Worm (Caenorhabditis elegans) whole organism, L3 larva: ENCODE measurements around the gene C30F2.4.

Experiments used
- R02D3.7 ChIP-seq: fragments of 150-350 bp; optimal IDR thresholded peaks from 2 replicates; lab custom pipeline; 2014; ENCODE audit warnings: missing biosample characterization, missing genetic modification characterization
- ZK546.5 ChIP-seq: sonication (generic microtip); optimal IDR thresholded peaks from 2 replicates; lab custom pipeline; 2017; ENCODE audit warnings: missing biosample characterization, missing genetic modification characterization
- aly-2 ChIP-seq: fragments of 150-350 bp; optimal IDR thresholded peaks from 2 replicates; lab custom pipeline; 2014; ENCODE audit warnings: missing biosample characterization, missing genetic modification characterization
- ama-1 ChIP-seq: fragments of 150-350 bp; optimal IDR thresholded peaks from 2 replicates; lab custom pipeline; 2018
- ceh-16 ChIP-seq: sonication (generic microtip); optimal IDR thresholded peaks from 2 replicates; lab custom pipeline; 2017; ENCODE audit warnings: missing biosample characterization, missing genetic modification characterization
- ceh-28 ChIP-seq: fragments of 150-350 bp; optimal IDR thresholded peaks from 2 replicates; lab custom pipeline; 2014; ENCODE audit warnings: missing biosample characterization, missing genetic modification reagents, missing genetic modification characterization
- ceh-82 ChIP-seq: fragments of 150-350 bp; optimal IDR thresholded peaks from 2 replicates; lab custom pipeline; 2014; ENCODE audit warnings: missing biosample characterization, missing genetic modification characterization
- daf-12 ChIP-seq: fragments of 150-350 bp; optimal IDR thresholded peaks from 2 replicates; lab custom pipeline; 2014; ENCODE audit warnings: missing biosample characterization, missing genetic modification reagents, missing genetic modification characterization
- egl-27 ChIP-seq: sonication (generic microtip); optimal IDR thresholded peaks from 4 replicates; lab custom pipeline; 2017; ENCODE audit warnings: missing biosample characterization, missing genetic modification reagents, missing genetic modification characterization
- egl-5 ChIP-seq: fragments of 150-350 bp; optimal IDR thresholded peaks from 2 replicates; lab custom pipeline; 2017; ENCODE audit warnings: missing biosample characterization, missing genetic modification reagents, missing genetic modification characterization, inconsistent platforms
- elt-1 ChIP-seq: fragments of 150-350 bp; optimal IDR thresholded peaks from 2 replicates; lab custom pipeline; 2014; ENCODE audit warnings: missing biosample characterization, missing genetic modification characterization
- elt-3 ChIP-seq, 3 experiments: fragments of 150-350 bp in 1 of 3; sonication (generic microtip) in 2 of 3; optimal IDR thresholded peaks; 2 replicates in 2 of 3; 4 replicates in 1 of 3; lab custom pipeline; 2014 to 2017; ENCODE audit warnings: missing biosample characterization in 3 of 3, missing genetic modification characterization in 3 of 3
- eor-1 ChIP-seq, 2 experiments: fragments of 150-350 bp; optimal IDR thresholded peaks; 2 replicates each; lab custom pipeline; 2014 to 2018; ENCODE audit warnings: missing biosample characterization in 2 of 2, missing genetic modification characterization in 2 of 2
- fkh-10 ChIP-seq: sonication (generic microtip); optimal IDR thresholded peaks from 2 replicates; lab custom pipeline; 2017; ENCODE audit warnings: missing biosample characterization, missing genetic modification reagents, missing genetic modification characterization
- fkh-2 ChIP-seq: fragments of 150-350 bp; optimal IDR thresholded peaks from 2 replicates; lab custom pipeline; 2014; ENCODE audit warnings: missing biosample characterization, missing genetic modification reagents, missing genetic modification characterization
- fos-1 ChIP-seq: fragments of 150-350 bp; optimal IDR thresholded peaks from 2 replicates; lab custom pipeline; 2014; ENCODE audit warnings: missing biosample characterization, missing genetic modification characterization
- hmg-11 ChIP-seq: sonication (generic microtip); optimal IDR thresholded peaks from 2 replicates; lab custom pipeline; 2016; ENCODE audit warnings: missing genetic modification characterization, missing compliant biosample characterization
- jun-1 ChIP-seq: fragments of 150-350 bp; optimal IDR thresholded peaks from 2 replicates; lab custom pipeline; 2014; ENCODE audit warnings: missing biosample characterization, missing genetic modification reagents, missing genetic modification characterization
- lin-15B ChIP-seq: fragments of 150-350 bp; optimal IDR thresholded peaks from 2 replicates; lab custom pipeline; 2014; ENCODE audit warnings: missing biosample characterization, missing genetic modification characterization
- mdl-1 ChIP-seq: fragments of 150-350 bp; optimal IDR thresholded peaks from 2 replicates; lab custom pipeline; 2014; ENCODE audit warnings: missing biosample characterization, missing genetic modification characterization
- mml-1 ChIP-seq: fragments of 150-350 bp; sonication (generic microtip); optimal IDR thresholded peaks from 3 replicates; lab custom pipeline; 2014; ENCODE audit warnings: missing biosample characterization, missing genetic modification characterization
- nhr-23 ChIP-seq: fragments of 150-350 bp; optimal IDR thresholded peaks from 2 replicates; lab custom pipeline; 2014; ENCODE audit warnings: missing biosample characterization, missing genetic modification reagents, missing genetic modification characterization
- nhr-25 ChIP-seq: sonication (generic microtip); optimal IDR thresholded peaks from 2 replicates; lab custom pipeline; 2017; ENCODE audit warnings: missing biosample characterization, missing genetic modification characterization
- nhr-28 ChIP-seq: fragments of 150-350 bp; optimal IDR thresholded peaks from 2 replicates; lab custom pipeline; 2014; ENCODE audit warnings: missing biosample characterization, missing genetic modification characterization
- nhr-43 ChIP-seq: sonication (generic microtip); optimal IDR thresholded peaks from 2 replicates; lab custom pipeline; 2016; ENCODE audit warnings: mild to moderate bottlenecking, missing genetic modification characterization, missing compliant biosample characterization; ENCODE audit not compliant: poor library complexity, severe bottlenecking
- nhr-67 ChIP-seq: fragments of 150-350 bp; optimal IDR thresholded peaks from 2 replicates; lab custom pipeline; 2014; ENCODE audit warnings: missing biosample characterization, missing genetic modification characterization
- nhr-76 ChIP-seq: fragments of 150-350 bp; sonication (generic microtip); optimal IDR thresholded peaks from 5 replicates; lab custom pipeline; 2014; ENCODE audit warnings: missing biosample characterization, missing genetic modification characterization
- nhr-77 ChIP-seq: fragments of 150-350 bp; optimal IDR thresholded peaks from 2 replicates; lab custom pipeline; 2014; ENCODE audit warnings: missing biosample characterization, missing genetic modification characterization
- pha-4 ChIP-seq: fragments of 150-350 bp; optimal IDR thresholded peaks from 2 replicates; lab custom pipeline; 2014; ENCODE audit warnings: missing biosample characterization, missing genetic modification reagents, missing genetic modification characterization
- pqm-1 ChIP-seq: fragments of 150-350 bp; optimal IDR thresholded peaks from 2 replicates; lab custom pipeline; 2017; ENCODE audit warnings: missing biosample characterization, missing genetic modification characterization, inconsistent platforms
- sea-2 ChIP-seq: fragments of 150-350 bp; sonication (generic microtip); optimal IDR thresholded peaks from 4 replicates; lab custom pipeline; 2014; ENCODE audit warnings: missing biosample characterization, missing genetic modification reagents, missing genetic modification characterization
- skn-1 ChIP-seq: fragments of 150-350 bp; optimal IDR thresholded peaks from 2 replicates; lab custom pipeline; 2014; ENCODE audit warnings: missing biosample characterization, missing genetic modification characterization
- tbx-2 ChIP-seq: sonication (generic microtip); optimal IDR thresholded peaks from 2 replicates; lab custom pipeline; 2016; ENCODE audit warnings: mild to moderate bottlenecking, missing genetic modification characterization, missing compliant biosample characterization
- unc-39 ChIP-seq: sonication (generic microtip); optimal IDR thresholded peaks from 4 replicates; lab custom pipeline; 2017; ENCODE audit warnings: missing biosample characterization, missing genetic modification characterization
- unc-62 ChIP-seq: fragments of 150-350 bp; sonication (generic microtip); optimal IDR thresholded peaks from 4 replicates; lab custom pipeline; 2014; ENCODE audit warnings: missing biosample characterization, missing genetic modification reagents, missing genetic modification characterization
- zag-1 ChIP-seq: fragments of 150-350 bp; optimal IDR thresholded peaks from 2 replicates; lab custom pipeline; 2014; ENCODE audit warnings: missing biosample characterization, missing genetic modification characterization
- ztf-11 ChIP-seq: fragments of 150-350 bp; optimal IDR thresholded peaks from 2 replicates; lab custom pipeline; 2014; ENCODE audit warnings: missing biosample characterization, missing genetic modification characterization

C30F2.4 gene

ce11 chrX:16076470-16076869, at the start of gene C30F2.4:
TSS of gene C30F2.4 (minus strand) at chrX:16076570.
- TF ChIP-seq R02D3.7, result no peak
- TF ChIP-seq unc-62, result no peak

ce11 chrX:16124794-16125193, 48.4 kb upstream of the C30F2.4 start:
- no peak for TF ChIP-seq nhr-25 (tag; lab: Kevin White, UChicago)
- no peak for TF ChIP-seq zag-1
- no peak for TF ChIP-seq eor-1 (tag; optimal IDR thresholded peaks at IDR 0.05; lab: Kevin White, UChicago)
- TF ChIP-seq mml-1, result no peak
- no peak for TF ChIP-seq ama-1
- no peak for TF ChIP-seq lin-15B (tag; lab: Kevin White, UChicago)
- no peak for TF ChIP-seq fos-1 (tag; lab: Kevin White, UChicago)
- TF ChIP-seq skn-1 (tag; lab: Kevin White, UChicago), result no peak
- TF ChIP-seq egl-27 (tag; lab: Kevin White, UChicago), result no peak
- TF ChIP-seq ZK546.5 (tag; lab: Kevin White, UChicago), result no peak
- TF ChIP-seq unc-39, result no peak
- no peak for TF ChIP-seq daf-12 (tag; lab: Kevin White, UChicago)
- TF ChIP-seq pha-4 (tag; lab: Kevin White, UChicago), result no peak
- TF ChIP-seq pqm-1 (tag; lab: Kevin White, UChicago), result no peak
- TF ChIP-seq elt-3 (tag; optimal IDR thresholded peaks at IDR 0.05; lab: Kevin White, UChicago), result no peak
- no peak for TF ChIP-seq hmg-11 (tag; lab: Kevin White, UChicago)
- TF ChIP-seq unc-62, result no peak
- TF ChIP-seq nhr-23 (tag; lab: Kevin White, UChicago), result no peak

ce11 chrX:16124290-16124689, 47.9 kb upstream of the C30F2.4 start:
- TF ChIP-seq ama-1 (no peak), tbx-2 (tag; lab: Kevin White, UChicago) (no peak), sea-2 (GFP tag; lab: Kevin White, UChicago) (no peak), lin-15B (tag; lab: Kevin White, UChicago) (no peak), mml-1 (no peak), ceh-28 (tag; lab: Kevin White, UChicago) (no peak), hmg-11 (tag; lab: Kevin White, UChicago) (no peak)

ce11 chrX:16122628-16123027, 46.3 kb upstream of the C30F2.4 start:
- TF ChIP-seq nhr-76 (tag; lab: Kevin White, UChicago) (no peak), eor-1 (tag; optimal IDR thresholded peaks at IDR 0.05; lab: Kevin White, UChicago) (no peak)

- no peak for TF ChIP-seq ceh-82
- no peak for TF ChIP-seq unc-62
- no peak for TF ChIP-seq nhr-76 (tag; lab: Kevin White, UChicago)
- no peak for TF ChIP-seq mdl-1 (tag; lab: Kevin White, UChicago)
- TF ChIP-seq skn-1 (tag; lab: Kevin White, UChicago), result no peak
- TF ChIP-seq ceh-16, result no peak
- no peak for TF ChIP-seq elt-1 (tag; lab: Kevin White, UChicago)
- TF ChIP-seq nhr-43 (tag; lab: Kevin White, UChicago), result no peak
- TF ChIP-seq egl-5 (tag; lab: Kevin White, UChicago), result no peak
- TF ChIP-seq lin-15B (tag; lab: Kevin White, UChicago), result no peak
- no peak for TF ChIP-seq fkh-2
- no peak for TF ChIP-seq ZK546.5 (tag; lab: Kevin White, UChicago)
- no peak for TF ChIP-seq hmg-11 (tag; lab: Kevin White, UChicago)
- TF ChIP-seq nhr-77 (tag; lab: Kevin White, UChicago), result no peak
- TF ChIP-seq fkh-10 (GFP tag; lab: Kevin White, UChicago), result no peak
- TF ChIP-seq nhr-25 (tag; lab: Kevin White, UChicago), result no peak
- TF ChIP-seq aly-2 (tag; lab: Kevin White, UChicago), result no peak
- no peak for TF ChIP-seq ama-1
These were observed 41.2 kb upstream of the C30F2.4 start for ce11 chrX:16117618-16118017.

- TF ChIP-seq nhr-67 (tag; lab: Kevin White, UChicago) (no peak), eor-1 (tag; optimal IDR thresholded peaks at IDR 0.05; lab: Kevin White, UChicago) (no peak), nhr-43 (tag; lab: Kevin White, UChicago) (no peak), ZK546.5 (tag; lab: Kevin White, UChicago) (no peak), fos-1 (tag; lab: Kevin White, UChicago) (no peak), mdl-1 (tag; lab: Kevin White, UChicago) (no peak), ztf-11 (tag; lab: Kevin White, UChicago) (no peak), nhr-77 (tag; lab: Kevin White, UChicago) (no peak), jun-1 (tag; lab: Kevin White, UChicago) (no peak), unc-62 (no peak), daf-12 (tag; lab: Kevin White, UChicago) (no peak), pqm-1 (tag; lab: Kevin White, UChicago) (no peak), nhr-28 (tag; lab: Kevin White, UChicago) (no peak), nhr-25 (tag; lab: Kevin White, UChicago) (no peak)
These were observed 40.8 kb upstream of the C30F2.4 start for ce11 chrX:16117176-16117575.
